Fruit fly (Drosophila melanogaster) whole organism, pupa: ENCODE results near the gene TyrR.

Experiments
- CG15710 ChIP-seq: fragments of 200-800 bp; sonication (Bioruptor generic); optimal IDR thresholded peaks from 2 replicates; lab custom pipeline; 2018; ENCODE audit warnings: missing biosample characterization, mild to moderate bottlenecking, missing genetic modification characterization, moderate library complexity
- CG17806 ChIP-seq: fragments of 200-800 bp; sonication (Bioruptor generic); optimal IDR thresholded peaks from 2 replicates; lab custom pipeline; 2018; ENCODE audit warnings: missing biosample characterization, mild to moderate bottlenecking, missing genetic modification characterization, moderate library complexity
- CG34367 ChIP-seq: fragments of 200-800 bp; sonication (Bioruptor generic); optimal IDR thresholded peaks from 2 replicates; lab custom pipeline; 2018; ENCODE audit warnings: missing biosample characterization, mild to moderate bottlenecking, missing genetic modification characterization
- EcR ChIP-seq: fragments of 200-800 bp; sonication (Bioruptor generic); optimal IDR thresholded peaks from 3 replicates; lab custom pipeline; 2019; ENCODE audit warnings: missing biosample characterization, missing genetic modification characterization, mild to moderate bottlenecking, moderate library complexity, missing genetic modification reagents
- gl ChIP-seq: fragments of 200-800 bp; sonication (Bioruptor generic); optimal IDR thresholded peaks from 2 replicates; lab custom pipeline; 2018; ENCODE audit warnings: missing biosample characterization, mild to moderate bottlenecking, missing genetic modification characterization

- no peak for TF ChIP-seq CG34367 (tag; lab: Kevin White, UChicago)
- no peak for TF ChIP-seq gl
- TF ChIP-seq EcR (GFP tag; lab: Kevin White, UChicago): no peak
- TF ChIP-seq CG15710 (tag; lab: Kevin White, UChicago): no peak
- TF ChIP-seq CG17806 (tag; lab: Kevin White, UChicago): no peak
Measured at dm6 chr3R:17707799-17708198, 55.2 kb downstream of the TyrR start.
